Fruit fly (Drosophila melanogaster) whole organism, embryonic: Measurements from ENCODE around the gene Mst85C.
A peak's percentile ranks its signal among the peaks of the same experiment; 100 is the strongest.

Source experiments
- Bdp1 ChIP-seq: fragments of 200-800 bp; sonication (Bioruptor generic); optimal IDR thresholded peaks from 3 replicates; lab custom pipeline; 2016; ENCODE audit warnings: missing biosample characterization, missing genetic modification characterization
- Blimp-1 ChIP-seq: fragments of 200-800 bp; sonication (Bioruptor generic); optimal IDR thresholded peaks from 3 replicates; lab custom pipeline; 2018; ENCODE audit warnings: missing biosample characterization, missing genetic modification characterization, mild to moderate bottlenecking, moderate library complexity, missing genetic modification reagents
- CG10543 ChIP-seq: fragments of 200-800 bp; sonication (Bioruptor generic); optimal IDR thresholded peaks from 3 replicates; lab custom pipeline; 2017; ENCODE audit warnings: missing biosample characterization, mild to moderate bottlenecking, missing genetic modification characterization, moderate library complexity
- CG13296 ChIP-seq: fragments of 200-800 bp; sonication (Bioruptor generic); optimal IDR thresholded peaks from 3 replicates; lab custom pipeline; 2018; ENCODE audit warnings: missing biosample characterization, mild to moderate bottlenecking, missing genetic modification characterization
- CG13624 ChIP-seq: fragments of 200-800 bp; sonication (Bioruptor generic); optimal IDR thresholded peaks from 2 replicates; lab custom pipeline; 2016; ENCODE audit warnings: missing biosample characterization, missing genetic modification characterization
- CG14441 ChIP-seq: fragments of 200-800 bp; sonication (Bioruptor generic); IDR thresholded peaks from 2 replicates; pipeline ENCODE4 v1.3.6; 2022; ENCODE audit warnings: missing biosample characterization, missing genetic modification characterization
- CG15011 ChIP-seq: fragments of 200-800 bp; sonication (Bioruptor generic); optimal IDR thresholded peaks from 3 replicates; lab custom pipeline; 2018; ENCODE audit warnings: missing biosample characterization, mild to moderate bottlenecking, missing genetic modification characterization
- CG1529 ChIP-seq: fragments of 200-800 bp; sonication (Bioruptor generic); optimal IDR thresholded peaks from 3 replicates; lab custom pipeline; 2018; ENCODE audit warnings: missing biosample characterization, missing genetic modification characterization
- CG15479 ChIP-seq: fragments of 200-800 bp; sonication (Bioruptor generic); optimal IDR thresholded peaks from 3 replicates; lab custom pipeline; 2019; ENCODE audit warnings: missing biosample characterization, mild to moderate bottlenecking, missing genetic modification characterization, moderate library complexity
- CG16813 ChIP-seq: fragments of 200-800 bp; sonication (Bioruptor generic); IDR thresholded peaks from 3 replicates; pipeline ENCODE4 v1.3.6; 2022; ENCODE audit warnings: missing biosample characterization, missing genetic modification characterization; ENCODE audit not compliant: partially characterized antibody
- CG16863 ChIP-seq: fragments of 200-800 bp; sonication (Bioruptor generic); optimal IDR thresholded peaks from 3 replicates; lab custom pipeline; 2016; ENCODE audit warnings: missing biosample characterization, missing genetic modification characterization
- CG17912 ChIP-seq: fragments of 200-800 bp; sonication (Bioruptor generic); optimal IDR thresholded peaks from 2 replicates; lab custom pipeline; 2018; ENCODE audit warnings: missing biosample characterization, mild to moderate bottlenecking, missing genetic modification characterization
- CG2120 ChIP-seq: fragments of 200-800 bp; sonication (Bioruptor generic); optimal IDR thresholded peaks from 3 replicates; lab custom pipeline; 2016; ENCODE audit warnings: missing biosample characterization, missing genetic modification characterization
- CG31388 ChIP-seq: fragments of 200-800 bp; sonication (Bioruptor generic); optimal IDR thresholded peaks from 2 replicates; lab custom pipeline; 2016; ENCODE audit warnings: missing biosample characterization, missing genetic modification characterization
- CG33213 ChIP-seq: fragments of 200-800 bp; sonication (Bioruptor generic); optimal IDR thresholded peaks from 3 replicates; lab custom pipeline; 2016; ENCODE audit warnings: missing biosample characterization, missing genetic modification characterization
- CG34422 ChIP-seq: fragments of 200-800 bp; sonication (Bioruptor generic); IDR thresholded peaks from 3 replicates; pipeline ENCODE4 v1.3.6; 2022; ENCODE audit warnings: missing biosample characterization, missing genetic modification characterization
- CG4820 ChIP-seq: fragments of 200-800 bp; sonication (Bioruptor generic); optimal IDR thresholded peaks from 3 replicates; lab custom pipeline; 2016; ENCODE audit warnings: missing biosample characterization, missing genetic modification characterization
- CG7357 ChIP-seq: fragments of 200-800 bp; sonication (Bioruptor generic); IDR thresholded peaks from 3 replicates; pipeline ENCODE4 v1.3.6; 2022; ENCODE audit warnings: missing biosample characterization, missing genetic modification characterization
- CG7963 ChIP-seq: fragments of 200-800 bp; sonication (Bioruptor generic); IDR thresholded peaks from 3 replicates; pipeline ENCODE4 v1.3.6; 2022; ENCODE audit warnings: missing biosample characterization, missing genetic modification characterization; ENCODE audit not compliant: partially characterized antibody
- CG8290 ChIP-seq, 3 experiments: fragments of 200-800 bp; sonication (Bioruptor generic); optimal IDR thresholded peaks; 2 replicates each; lab custom pipeline; 2016 to 2019; ENCODE audit warnings: missing biosample characterization in 3 of 3, missing genetic modification characterization in 3 of 3, mild to moderate bottlenecking in 2 of 3, moderate library complexity in 1 of 3
- Dip2 ChIP-seq: fragments of 200-800 bp; sonication (Bioruptor generic); IDR thresholded peaks from 2 replicates; pipeline ENCODE4 v1.3.6; 2022; ENCODE audit warnings: missing biosample characterization, missing genetic modification characterization
- ERR ChIP-seq: fragments of 200-800 bp; sonication (Bioruptor generic); optimal IDR thresholded peaks from 2 replicates; lab custom pipeline; 2016; ENCODE audit warnings: missing biosample characterization, missing genetic modification characterization
- Ets65A ChIP-seq: fragments of 200-800 bp; sonication (Bioruptor generic); peaks from one replicate; lab custom pipeline; 2016; ENCODE audit warnings: missing biosample characterization, missing genetic modification characterization
- HLH4C ChIP-seq: fragments of 200-800 bp; sonication (Bioruptor generic); IDR thresholded peaks from 3 replicates; pipeline ENCODE4 v1.3.6; 2022; ENCODE audit warnings: missing biosample characterization, missing genetic modification characterization; ENCODE audit not compliant: partially characterized antibody
- Hr78 ChIP-seq, 2 experiments: fragments of 200-800 bp in 1 of 2; fragments of >200 bp in 1 of 2; sonication (Bioruptor generic) in 1 of 2; optimal IDR thresholded peaks; 2 replicates each; lab custom pipeline; 2017 to 2019; ENCODE audit warnings: missing biosample characterization in 2 of 2, missing genetic modification characterization in 2 of 2, mild to moderate bottlenecking in 1 of 2, moderate library complexity in 1 of 2
- MESR4 ChIP-seq: fragments of 200-800 bp; sonication (Bioruptor generic); optimal IDR thresholded peaks from 2 replicates; lab custom pipeline; 2018; ENCODE audit warnings: missing biosample characterization, mild to moderate bottlenecking, missing genetic modification characterization, moderate library complexity
- Max ChIP-seq: fragments of 200-800 bp; sonication (Bioruptor generic); optimal IDR thresholded peaks from 2 replicates; lab custom pipeline; 2016; ENCODE audit warnings: missing biosample characterization, mild to moderate bottlenecking, missing genetic modification characterization
- Neu2 ChIP-seq: fragments of 200-800 bp; sonication (Bioruptor generic); optimal IDR thresholded peaks from 3 replicates; lab custom pipeline; 2016; ENCODE audit warnings: missing biosample characterization, missing genetic modification characterization, borderline replicate concordance
- Nf-YC ChIP-seq: fragments of 200-800 bp; optimal IDR thresholded peaks from 3 replicates; lab custom pipeline; 2019; ENCODE audit warnings: missing biosample characterization, mild to moderate bottlenecking, missing genetic modification characterization, moderate library complexity
- Spps ChIP-seq: fragments of 200-800 bp; sonication (Bioruptor generic); optimal IDR thresholded peaks from 2 replicates; lab custom pipeline; 2018; ENCODE audit warnings: missing biosample characterization, mild to moderate bottlenecking, missing genetic modification characterization
- Tbp ChIP-seq: fragments of >200 bp; optimal IDR thresholded peaks from 2 replicates; lab custom pipeline; 2018; ENCODE audit warnings: missing biosample characterization, missing genetic modification characterization
- Usf ChIP-seq: fragments of 200-800 bp; sonication (Bioruptor generic); optimal IDR thresholded peaks from 2 replicates; lab custom pipeline; 2017; ENCODE audit warnings: missing genotype, missing biosample characterization, missing genetic modification characterization
- Vsx1 ChIP-seq: fragments of 200-800 bp; sonication (Bioruptor generic); optimal IDR thresholded peaks from 2 replicates; lab custom pipeline; 2017; ENCODE audit warnings: missing biosample characterization, mild to moderate bottlenecking, missing genetic modification characterization, missing genetic modification reagents
- Xbp1 ChIP-seq: fragments of 200-800 bp; sonication (Bioruptor generic); optimal IDR thresholded peaks from 3 replicates; lab custom pipeline; 2016; ENCODE audit warnings: missing biosample characterization, mild to moderate bottlenecking, missing genetic modification characterization
- az2 ChIP-seq: fragments of 200-800 bp; sonication (Bioruptor generic); optimal IDR thresholded peaks from 3 replicates; lab custom pipeline; 2016; ENCODE audit warnings: missing biosample characterization, missing genetic modification characterization
- bbx ChIP-seq: fragments of 200-800 bp; sonication (Bioruptor generic); IDR thresholded peaks from 2 replicates; pipeline ENCODE4 v1.3.6; 2022; ENCODE audit warnings: missing biosample characterization, missing genetic modification characterization; ENCODE audit not compliant: partially characterized antibody
- cwo ChIP-seq: fragments of 200-800 bp; sonication (Bioruptor generic); optimal IDR thresholded peaks from 3 replicates; lab custom pipeline; 2017; ENCODE audit warnings: missing biosample characterization, missing genetic modification characterization, mild to moderate bottlenecking, moderate library complexity, missing genetic modification reagents
- dm ChIP-seq: fragments of 200-800 bp; sonication (Bioruptor generic); optimal IDR thresholded peaks from 3 replicates; lab custom pipeline; 2016; ENCODE audit warnings: missing biosample characterization, missing genetic modification characterization
- en ChIP-seq: fragments of 200-800 bp; sonication (Bioruptor generic); optimal IDR thresholded peaks from 2 replicates; lab custom pipeline; 2016; ENCODE audit warnings: missing biosample characterization, missing genetic modification characterization
- fd96Cb ChIP-seq: fragments of 200-800 bp; sonication (Bioruptor generic); optimal IDR thresholded peaks from 2 replicates; lab custom pipeline; 2018; ENCODE audit warnings: missing biosample characterization, mild to moderate bottlenecking, missing genetic modification characterization, moderate library complexity
- fu2 ChIP-seq: fragments of 200-800 bp; sonication (Bioruptor generic); optimal IDR thresholded peaks from 2 replicates; lab custom pipeline; 2016; ENCODE audit warnings: missing biosample characterization, missing genetic modification characterization
- h ChIP-seq: fragments of >200 bp; optimal IDR thresholded peaks from 2 replicates; lab custom pipeline; 2017
- ken ChIP-seq: fragments of 200-800 bp; sonication (Bioruptor generic); IDR thresholded peaks from 3 replicates; pipeline ENCODE4 v1.3.6; 2022; ENCODE audit warnings: missing biosample characterization, missing genetic modification characterization
- mirr ChIP-seq: fragments of 200-800 bp; sonication (Bioruptor generic); optimal IDR thresholded peaks from 3 replicates; lab custom pipeline; 2018; ENCODE audit warnings: missing biosample characterization, mild to moderate bottlenecking, missing genetic modification characterization
- pros ChIP-seq: fragments of 200-800 bp; sonication (Bioruptor generic); optimal IDR thresholded peaks from 3 replicates; lab custom pipeline; 2019; ENCODE audit warnings: missing biosample characterization, mild to moderate bottlenecking, missing genetic modification characterization, moderate library complexity
- pzg ChIP-seq: fragments of 200-800 bp; sonication (Bioruptor generic); optimal IDR thresholded peaks from 3 replicates; lab custom pipeline; 2018; ENCODE audit warnings: missing biosample characterization, mild to moderate bottlenecking, missing genetic modification characterization, moderate library complexity
- ro ChIP-seq: fragments of 200-800 bp; sonication (Bioruptor generic); IDR thresholded peaks from 2 replicates; pipeline ENCODE4 v1.3.6; 2022; ENCODE audit warnings: missing biosample characterization, missing genetic modification characterization
- sob ChIP-seq: fragments of 200-800 bp; sonication (Bioruptor generic); IDR thresholded peaks from 2 replicates; pipeline ENCODE4 v1.3.6; 2022; ENCODE audit warnings: missing biosample characterization, missing genetic modification characterization
- unc-4 ChIP-seq: fragments of 200-800 bp; sonication (Bioruptor generic); IDR thresholded peaks from 2 replicates; pipeline ENCODE4 v1.3.6; 2022; ENCODE audit warnings: missing biosample characterization, missing genetic modification characterization; ENCODE audit not compliant: partially characterized antibody
- yki ChIP-seq: fragments of >200 bp; optimal IDR thresholded peaks from 3 replicates; lab custom pipeline; 2018
- zen2 ChIP-seq: fragments of 200-800 bp; sonication (Bioruptor generic); IDR thresholded peaks from 3 replicates; pipeline ENCODE4 v1.3.6; 2022; ENCODE audit warnings: missing biosample characterization, missing genetic modification characterization; ENCODE audit not compliant: partially characterized antibody

Mst85C gene

DNA sequence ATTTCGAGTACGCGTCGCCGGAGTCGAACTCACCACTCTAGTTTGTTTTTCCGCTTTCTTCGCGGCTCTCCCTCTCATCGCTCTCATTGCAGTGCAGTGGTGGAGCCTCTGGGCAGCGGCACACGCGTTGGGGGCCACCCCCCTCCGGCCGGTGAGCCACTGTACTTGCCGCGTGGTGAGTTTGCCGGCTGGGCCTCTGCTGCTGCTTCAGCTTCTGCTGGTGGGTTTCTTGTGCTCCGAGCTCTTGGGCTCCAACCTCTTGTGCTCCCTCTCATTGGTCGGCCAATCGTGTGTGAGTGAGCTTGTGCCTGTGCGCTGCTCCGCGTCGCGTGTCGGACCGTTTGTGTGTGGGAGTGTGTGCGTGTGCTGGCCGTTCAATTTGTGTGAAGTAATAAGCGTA is 4.6 kb downstream of the Mst85C start (continued):
- TF ChIP-seq Dip2 (GFP tag; lab: Robert Waterston, UW) (no peak), MESR4 (GFP tag; lab: Kevin White, UChicago) (no peak), HLH4C (GFP tag; lab: Robert Waterston, UW) (no peak), bbx (no peak), CG4820 (GFP tag; lab: Kevin White, UChicago) (no peak), CG1529 (GFP tag; lab: Kevin White, UChicago) (no peak), mirr (GFP tag; lab: Kevin White, UChicago) (peak; percentile 80), CG34422 (GFP tag; lab: Robert Waterston, UW) (no peak), CG13296 (peak; percentile 25), Max (GFP tag; lab: Kevin White, UChicago) (peak; percentile 29), unc-4 (GFP tag; lab: Robert Waterston, UW) (no peak), CG15011 (GFP tag; lab: Kevin White, UChicago) (no peak), Bdp1 (peak; percentile 3), Spps (tag; lab: Kevin White, UChicago) (no peak), CG13624 (GFP tag; lab: Kevin White, UChicago) (peak; percentile 81), CG10543 (peak; percentile 91), CG2120 (GFP tag; lab: Kevin White, UChicago) (peak; percentile 84), CG33213 (GFP tag; lab: Kevin White, UChicago) (no peak), CG7357 (GFP tag; lab: Robert Waterston, UW) (no peak), zen2 (GFP tag; lab: Robert Waterston, UW) (no peak), CG7963 (GFP tag; lab: Robert Waterston, UW) (no peak), yki (peak; percentile 65), ERR (GFP tag; lab: Kevin White, UChicago) (peak; percentile 77), CG15479 (GFP tag; lab: Kevin White, UChicago) (no peak), h (lab: Kevin White, UChicago) (no peak), pros (peak; percentile 91), Xbp1 (GFP tag; lab: Kevin White, UChicago) (peak; percentile 38), Neu2 (GFP tag; lab: Kevin White, UChicago) (no peak), Hr78 (GFP tag; optimal IDR thresholded peaks at IDR 0.05; lab: Kevin White, UChicago) (peak in 1 of 2 experiments; percentile 18), fd96Cb (tag; lab: Kevin White, UChicago) (no peak), Nf-YC (peak; percentile 95), Vsx1 (GFP tag; lab: Kevin White, UChicago) (peak; percentile 65), CG14441 (GFP tag; lab: Robert Waterston, UW) (no peak), az2 (GFP tag; lab: Kevin White, UChicago) (peak; percentile 10), en (GFP tag; lab: Kevin White, UChicago) (no peak), Ets65A (GFP tag; lab: Kevin White, UChicago) (no peak), dm (GFP tag; lab: Kevin White, UChicago) (peak; percentile 64), ro (GFP tag; lab: Robert Waterston, UW) (no peak), CG17912 (GFP tag; lab: Kevin White, UChicago) (no peak), Blimp-1 (GFP tag; lab: Kevin White, UChicago) (peak; percentile 76), sob (GFP tag; lab: Robert Waterston, UW) (no peak), pzg (GFP tag; lab: Kevin White, UChicago) (peak; percentile 23), CG8290 (GFP tag; optimal IDR thresholded peaks at IDR 0.05; lab: Kevin White, UChicago) (no peak), CG8290 (tag; optimal IDR thresholded peaks at IDR 0.05; lab: Kevin White, UChicago) (peak in 1 of 2 experiments; percentile 93), CG16863 (GFP tag; lab: Kevin White, UChicago) (peak; percentile 55), CG16813 (GFP tag; lab: Robert Waterston, UW) (no peak), Tbp (no peak), fu2 (GFP tag; lab: Kevin White, UChicago) (peak; percentile 36), Usf (no peak), ken (no peak), cwo (GFP tag; lab: Kevin White, UChicago) (peak; percentile 78), CG31388 (no peak)
